Fruit fly (Drosophila melanogaster): ENCODE results near the gene Ho.

Ho gene

DNA sequence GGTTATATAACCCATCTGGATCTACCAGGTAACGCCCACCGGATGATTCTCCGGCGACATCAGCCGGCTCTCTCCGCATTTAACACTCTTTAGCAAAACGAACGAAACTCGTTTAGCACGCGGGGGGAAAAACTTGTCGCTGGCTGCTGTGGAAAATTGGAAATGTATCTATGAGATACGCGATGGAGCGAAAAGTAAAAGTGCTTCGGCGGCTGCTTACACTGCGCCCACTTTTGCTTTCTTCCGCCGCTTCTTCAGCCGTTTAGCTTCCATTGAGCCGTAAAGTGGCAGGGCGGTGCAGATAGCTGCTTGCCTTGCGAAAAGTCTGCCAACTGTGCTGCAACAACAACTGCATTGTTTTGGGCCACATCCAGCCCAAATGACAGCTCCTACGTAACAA lies 18.4 kb upstream of the Ho start:
- no peak for TF ChIP-seq pan (optimal IDR thresholded peaks at IDR 0.05)
- TF ChIP-seq Dll (optimal IDR thresholded peaks at IDR 0.05): no peak
- TF ChIP-seq usp (GFP tag; optimal IDR thresholded peaks at IDR 0.05): no peak
- no peak for TF ChIP-seq EcR (GFP tag; optimal IDR thresholded peaks at IDR 0.05)

DNA sequence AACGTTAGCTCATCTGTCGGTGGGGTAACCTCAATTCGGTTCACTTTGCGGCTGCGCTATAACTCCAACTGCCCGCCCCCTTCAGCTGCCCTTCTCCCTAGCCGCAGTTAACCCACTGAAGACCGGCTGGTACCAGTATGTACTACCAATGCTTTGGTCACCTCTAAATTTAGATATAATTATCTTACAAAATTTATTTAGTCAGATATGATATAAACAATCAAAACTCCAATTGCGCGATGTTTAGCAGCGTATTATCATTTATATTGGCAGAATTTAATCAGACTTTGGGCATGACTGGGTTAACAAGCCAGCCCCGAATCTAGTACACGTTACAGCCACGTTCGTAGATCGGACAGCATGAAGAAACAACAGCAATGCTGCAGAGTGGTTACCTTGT lies 17.8 kb upstream of the Ho start:
- no peak for TF ChIP-seq CG8478 (optimal IDR thresholded peaks at IDR 0.05)
- no peak for TF ChIP-seq psq (optimal IDR thresholded peaks at IDR 0.05)
- TF ChIP-seq Dll (optimal IDR thresholded peaks at IDR 0.05): no peak
- TF ChIP-seq pan (optimal IDR thresholded peaks at IDR 0.05): no peak
- TF ChIP-seq EcR (GFP tag; optimal IDR thresholded peaks at IDR 0.05): no peak
- no peak for TF ChIP-seq usp (GFP tag; optimal IDR thresholded peaks at IDR 0.05)

DNA sequence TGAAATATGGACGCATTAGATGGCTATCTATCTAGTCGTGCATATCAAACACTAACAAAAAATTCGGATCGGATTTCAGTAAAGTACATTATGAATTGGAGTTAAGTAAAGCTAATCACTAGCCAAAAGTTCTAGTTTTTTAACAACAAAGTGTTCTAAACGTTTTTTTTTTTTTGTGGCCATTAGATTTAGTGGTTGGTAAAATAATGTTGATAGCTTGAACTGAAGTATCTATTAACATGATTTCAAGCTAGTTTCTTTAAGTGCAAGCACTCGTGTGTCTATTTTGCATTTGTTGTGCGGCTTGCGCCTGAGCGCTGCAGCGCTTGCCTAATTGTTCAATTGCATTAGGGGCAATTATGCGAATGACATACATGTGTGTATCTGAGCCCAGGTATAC lies 16.9 kb upstream of the Ho start:
- no peak for TF ChIP-seq psq (optimal IDR thresholded peaks at IDR 0.05)
- TF ChIP-seq pan (optimal IDR thresholded peaks at IDR 0.05): no peak
- TF ChIP-seq EcR (GFP tag; optimal IDR thresholded peaks at IDR 0.05): no peak
- TF ChIP-seq Dll (optimal IDR thresholded peaks at IDR 0.05): no peak
- no peak for TF ChIP-seq CG8478 (optimal IDR thresholded peaks at IDR 0.05)
- TF ChIP-seq usp (GFP tag; optimal IDR thresholded peaks at IDR 0.05): no peak

dm6 chr3R:11663441-11663840 lies 16.1 kb upstream of the Ho start:
- TF ChIP-seq pan (optimal IDR thresholded peaks at IDR 0.05) (no peak), psq (optimal IDR thresholded peaks at IDR 0.05) (no peak), EcR (GFP tag; optimal IDR thresholded peaks at IDR 0.05) (no peak), usp (GFP tag; optimal IDR thresholded peaks at IDR 0.05) (no peak), Dll (optimal IDR thresholded peaks at IDR 0.05) (no peak), CG8478 (optimal IDR thresholded peaks at IDR 0.05) (no peak)

dm6 chr3R:11665508-11665907 lies 14.0 kb upstream of the Ho start:
- TF ChIP-seq pan (optimal IDR thresholded peaks at IDR 0.05) (no peak), Dll (optimal IDR thresholded peaks at IDR 0.05) (no peak), EcR (GFP tag; optimal IDR thresholded peaks at IDR 0.05) (no peak), usp (GFP tag; optimal IDR thresholded peaks at IDR 0.05) (no peak), CG8478 (optimal IDR thresholded peaks at IDR 0.05) (no peak), psq (optimal IDR thresholded peaks at IDR 0.05) (no peak)

DNA sequence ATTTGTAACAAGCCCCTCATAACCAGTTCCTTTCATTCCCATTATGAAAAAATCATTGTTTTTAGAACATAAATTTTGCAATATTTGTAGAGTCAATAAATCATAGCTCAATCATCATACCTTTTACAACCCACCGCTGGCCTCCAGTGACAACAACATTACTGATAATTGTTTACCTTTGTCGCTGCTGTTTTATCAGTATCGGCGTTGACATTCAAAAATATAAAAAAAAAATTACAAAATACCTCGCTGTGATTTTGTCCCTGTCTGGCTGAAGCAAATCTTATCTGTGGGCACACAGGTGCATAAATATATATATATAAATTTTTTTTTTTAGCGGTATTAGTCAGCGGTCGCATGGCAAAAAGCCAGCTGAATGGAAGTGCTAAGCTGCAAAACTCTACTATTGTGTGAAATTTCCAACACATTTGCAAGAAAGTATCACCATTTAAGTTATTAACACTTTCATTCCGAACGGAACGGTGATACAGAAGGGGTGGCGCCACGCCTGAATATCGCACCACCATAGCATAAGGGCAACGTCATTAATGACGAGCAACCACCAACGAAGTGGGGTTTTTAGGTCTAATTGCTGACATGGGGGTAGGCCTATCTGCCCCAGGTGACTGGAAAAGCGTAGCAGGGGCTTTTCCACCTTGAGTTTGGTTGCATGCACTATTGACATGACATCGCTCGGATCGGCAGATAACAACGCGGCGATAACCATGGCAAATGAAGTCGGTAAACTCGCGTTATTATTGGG lies 13.4 kb upstream of the Ho start:
- TF ChIP-seq pan (optimal IDR thresholded peaks at IDR 0.05) (no peak), Dll (optimal IDR thresholded peaks at IDR 0.05) (no peak), psq (optimal IDR thresholded peaks at IDR 0.05) (no peak), usp (GFP tag; optimal IDR thresholded peaks at IDR 0.05) (no peak), CG8478 (optimal IDR thresholded peaks at IDR 0.05) (no peak)

DNA sequence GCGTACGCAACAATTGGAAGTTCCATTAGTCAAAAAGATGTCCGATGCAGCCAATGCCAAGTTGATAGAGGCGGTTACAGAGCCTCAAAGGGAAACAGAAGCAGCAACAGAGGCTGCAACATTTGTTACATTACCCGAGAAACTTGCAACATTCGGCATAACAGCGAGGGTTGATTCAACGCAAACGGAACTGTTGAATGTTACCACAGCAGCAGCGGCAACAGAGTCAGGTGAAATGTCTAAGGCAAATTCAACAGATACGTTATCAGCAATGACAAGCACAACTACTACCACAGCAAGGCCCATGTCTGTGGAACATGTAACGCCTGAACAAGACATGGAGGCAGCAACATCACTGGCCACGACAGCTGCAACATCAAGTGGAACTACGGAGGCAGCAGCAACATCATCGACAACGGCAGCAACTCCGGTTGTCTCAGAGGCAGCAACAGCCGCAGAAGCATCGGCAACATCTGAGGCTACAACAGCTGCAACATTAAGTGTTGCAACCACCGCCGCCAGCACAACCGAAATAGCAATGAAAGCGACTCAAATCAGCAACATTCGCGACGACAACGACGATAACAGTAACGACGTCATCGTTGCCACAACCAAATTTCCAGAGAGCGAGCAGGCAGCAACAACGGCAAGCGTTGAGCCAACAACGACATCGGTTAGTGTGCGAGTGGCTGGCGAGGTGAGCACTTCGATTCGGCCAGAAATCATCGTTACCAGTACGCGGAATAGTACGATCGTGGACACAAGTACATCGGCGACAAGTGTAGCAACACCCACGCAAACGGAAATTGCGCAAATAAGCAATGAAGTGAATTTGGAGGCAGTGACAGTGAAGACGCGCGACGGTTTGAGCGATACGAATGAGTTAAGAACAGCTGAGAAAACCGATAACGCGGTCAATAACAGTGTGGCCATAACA lies 10.3 kb upstream of the Ho start:
- TF ChIP-seq Dll (optimal IDR thresholded peaks at IDR 0.05) (no peak), CG8478 (optimal IDR thresholded peaks at IDR 0.05) (no peak), usp (GFP tag; optimal IDR thresholded peaks at IDR 0.05) (no peak), psq (optimal IDR thresholded peaks at IDR 0.05) (no peak), EcR (GFP tag; optimal IDR thresholded peaks at IDR 0.05) (no peak), pan (optimal IDR thresholded peaks at IDR 0.05) (no peak)

dm6 chr3R:11669954-11670347 lies 9.6 kb upstream of the Ho start:
- TF ChIP-seq pan (optimal IDR thresholded peaks at IDR 0.05): no peak

DNA sequence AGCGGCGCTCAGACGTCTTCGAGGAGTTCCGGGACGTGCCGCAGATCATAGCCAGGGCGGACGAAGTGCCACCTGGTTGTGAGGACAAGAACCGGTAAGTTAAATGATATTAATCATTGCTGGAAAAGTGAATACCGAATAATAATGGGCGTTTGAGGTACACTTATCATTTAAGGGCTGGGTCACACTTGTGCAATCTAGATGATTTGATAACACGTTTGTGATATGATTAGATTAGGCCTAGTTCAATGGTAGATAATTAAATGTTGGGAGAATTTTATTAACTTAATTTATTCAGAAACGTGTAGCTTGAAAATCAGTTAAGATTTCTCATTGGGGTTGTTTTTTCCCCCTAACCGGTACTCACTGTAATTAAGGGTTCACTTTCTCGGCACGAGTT lies 8.7 kb upstream of the Ho start:
- TF ChIP-seq Dll (optimal IDR thresholded peaks at IDR 0.05): no peak
- TF ChIP-seq psq (optimal IDR thresholded peaks at IDR 0.05): no peak
- TF ChIP-seq CG8478 (optimal IDR thresholded peaks at IDR 0.05): no peak
- TF ChIP-seq usp (GFP tag; optimal IDR thresholded peaks at IDR 0.05): no peak
- TF ChIP-seq pan (optimal IDR thresholded peaks at IDR 0.05): no peak
- no peak for TF ChIP-seq EcR (GFP tag; optimal IDR thresholded peaks at IDR 0.05)

dm6 chr3R:11671784-11672183 lies 7.8 kb upstream of the Ho start:
- TF ChIP-seq Dll (optimal IDR thresholded peaks at IDR 0.05) (no peak), psq (optimal IDR thresholded peaks at IDR 0.05) (no peak), EcR (GFP tag; optimal IDR thresholded peaks at IDR 0.05) (no peak), pan (optimal IDR thresholded peaks at IDR 0.05) (no peak), CG8478 (optimal IDR thresholded peaks at IDR 0.05) (no peak), usp (GFP tag; optimal IDR thresholded peaks at IDR 0.05) (no peak)

dm6 chr3R:11673955-11674663 lies 5.4 kb upstream of the Ho start, which contains the start of gene CG14715:
CG14715 (plus strand) TSS chr3R:11674221.
- TF ChIP-seq EcR (GFP tag; optimal IDR thresholded peaks at IDR 0.05): no peak
- TF ChIP-seq CG8478 (optimal IDR thresholded peaks at IDR 0.05): no peak
- no peak for TF ChIP-seq usp (GFP tag; optimal IDR thresholded peaks at IDR 0.05)
- TF ChIP-seq psq (optimal IDR thresholded peaks at IDR 0.05): no peak
- no peak for TF ChIP-seq pan (optimal IDR thresholded peaks at IDR 0.05)
- TF ChIP-seq Dll (optimal IDR thresholded peaks at IDR 0.05): no peak

DNA sequence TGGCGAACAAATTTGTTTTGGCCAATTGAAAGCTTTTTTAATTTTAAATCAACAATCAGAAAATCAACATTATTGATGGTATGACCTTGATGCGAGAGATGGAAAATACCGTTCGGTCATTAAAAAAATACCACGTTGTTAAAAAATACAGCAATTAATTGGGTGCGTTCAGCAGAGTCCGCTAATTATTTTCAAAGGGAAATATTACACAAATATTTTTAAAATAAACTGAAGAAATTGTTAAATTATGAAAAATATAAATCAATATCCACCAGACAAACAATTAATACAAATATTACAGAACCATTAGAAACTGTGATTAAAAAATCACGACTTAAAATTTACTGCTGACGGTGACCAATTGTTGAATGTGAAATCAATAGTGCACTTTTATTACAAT lies 1.5 kb upstream of the Ho start, which contains the start of gene CG18476:
CG18476 (minus strand) TSS at position 101 of the 400 bp plus-strand sequence.
- TF ChIP-seq usp (GFP tag; optimal IDR thresholded peaks at IDR 0.05) (no peak), pan (optimal IDR thresholded peaks at IDR 0.05) (no peak), CG8478 (optimal IDR thresholded peaks at IDR 0.05) (no peak), EcR (GFP tag; optimal IDR thresholded peaks at IDR 0.05) (no peak), psq (optimal IDR thresholded peaks at IDR 0.05) (no peak), Dll (optimal IDR thresholded peaks at IDR 0.05) (no peak)

Measured in whole organism.